Worm (Caenorhabditis elegans): ENCODE results near the gene lec-12.
A peak's percentile ranks its signal among the peaks of the same experiment; 100 is the strongest.

The lec-12 gene

ce11 chrV:246097-246496 lies 41.9 kb downstream of the lec-12 start, which contains the start of gene kin-34:
Gene kin-34, minus strand, starts transcription at chrV:246197.
- TF ChIP-seq lsy-2 (tag; optimal IDR thresholded peaks at IDR 0.05): no peak
- no peak for TF ChIP-seq nhr-12 (tag; optimal IDR thresholded peaks at IDR 0.05)
- peak; percentile 8 for TF ChIP-seq ceh-39 (tag; optimal IDR thresholded peaks at IDR 0.05)
- no peak for TF ChIP-seq mab-5 (tag; optimal IDR thresholded peaks at IDR 0.05)
- TF ChIP-seq unc-120 (tag; optimal IDR thresholded peaks at IDR 0.05; ENCODE audit: poor library complexity, severe bottlenecking): no peak
- no peak for TF ChIP-seq tbx-8 (GFP tag; optimal IDR thresholded peaks at IDR 0.05)
- TF ChIP-seq ztf-11 (tag; optimal IDR thresholded peaks at IDR 0.05): no peak

ce11 chrV:247576-247975 lies 43.4 kb downstream of the lec-12 start:
- no peak for TF ChIP-seq nhr-237 (tag; optimal IDR thresholded peaks at IDR 0.05)
- no peak for TF ChIP-seq lin-13 (tag; optimal IDR thresholded peaks at IDR 0.05)
- TF ChIP-seq lsy-2 (tag; optimal IDR thresholded peaks at IDR 0.05): no peak
- TF ChIP-seq lin-32 (GFP tag; optimal IDR thresholded peaks at IDR 0.05): no peak
- no peak for TF ChIP-seq ceh-43 (GFP tag; optimal IDR thresholded peaks at IDR 0.05)
- no peak for TF ChIP-seq ces-1 (GFP tag; optimal IDR thresholded peaks at IDR 0.05)
- TF ChIP-seq nhr-28 (tag; optimal IDR thresholded peaks at IDR 0.05): no peak
- TF ChIP-seq M03D4.4 (tag; optimal IDR thresholded peaks at IDR 0.05): no peak
- no peak for TF ChIP-seq nhr-12 (tag; optimal IDR thresholded peaks at IDR 0.05)
- no peak for TF ChIP-seq cnd-1 (tag; optimal IDR thresholded peaks at IDR 0.05)
- no peak for TF ChIP-seq mab-5 (tag; optimal IDR thresholded peaks at IDR 0.05)
- TF ChIP-seq tbx-8 (GFP tag; optimal IDR thresholded peaks at IDR 0.05): no peak

ce11 chrV:248636-249035 lies 44.5 kb downstream of the lec-12 start:
- TF ChIP-seq nhr-237 (tag; optimal IDR thresholded peaks at IDR 0.05): no peak
- TF ChIP-seq ceh-43 (GFP tag; optimal IDR thresholded peaks at IDR 0.05): no peak
- no peak for TF ChIP-seq sem-2 (GFP tag; optimal IDR thresholded peaks at IDR 0.05)
- no peak for TF ChIP-seq bed-3 (GFP tag; optimal IDR thresholded peaks at IDR 0.05)
- TF ChIP-seq mep-1 (tag; optimal IDR thresholded peaks at IDR 0.05): no peak
- TF ChIP-seq ces-1 (GFP tag; optimal IDR thresholded peaks at IDR 0.05): no peak
- no peak for TF ChIP-seq flh-1 (GFP tag; optimal IDR thresholded peaks at IDR 0.05)
- TF ChIP-seq drap-1 (GFP tag; optimal IDR thresholded peaks at IDR 0.05): no peak
- no peak for TF ChIP-seq elt-3 (tag; optimal IDR thresholded peaks at IDR 0.05)
- TF ChIP-seq elt-1 (tag; optimal IDR thresholded peaks at IDR 0.05; ENCODE audit: borderline replicate concordance, insufficient read depth): no peak
- no peak for TF ChIP-seq sptf-1 (tag; optimal IDR thresholded peaks at IDR 0.05)
- no peak for TF ChIP-seq nhr-12 (tag; optimal IDR thresholded peaks at IDR 0.05)
- TF ChIP-seq mls-2 (tag; optimal IDR thresholded peaks at IDR 0.05): no peak
- no peak for TF ChIP-seq M03D4.4 (tag; optimal IDR thresholded peaks at IDR 0.05)

- TF ChIP-seq mab-5 (tag; optimal IDR thresholded peaks at IDR 0.05): no peak
- TF ChIP-seq pha-4 (tag; optimal IDR thresholded peaks at IDR 0.05): no peak
- no peak for TF ChIP-seq nhr-2 (tag; optimal IDR thresholded peaks at IDR 0.05)
- TF ChIP-seq lsy-2 (tag; optimal IDR thresholded peaks at IDR 0.05): no peak
- no peak for TF ChIP-seq nhr-237 (tag; optimal IDR thresholded peaks at IDR 0.05)
- no peak for TF ChIP-seq ceh-39 (tag; optimal IDR thresholded peaks at IDR 0.05)
- no peak for TF ChIP-seq lin-13 (tag; optimal IDR thresholded peaks at IDR 0.05)
- TF ChIP-seq blmp-1 (tag; optimal IDR thresholded peaks at IDR 0.05): no peak
- no peak for TF ChIP-seq bed-3 (GFP tag; optimal IDR thresholded peaks at IDR 0.05)
- no peak for TF ChIP-seq zip-8 (tag; optimal IDR thresholded peaks at IDR 0.05)
Observed at ce11 chrV:251652-252051, 47.5 kb downstream of the lec-12 start, which contains the start of gene oac-39. Gene oac-39, minus strand, starts transcription at chrV:251752.

- TF ChIP-seq bed-3 (GFP tag; optimal IDR thresholded peaks at IDR 0.05) (no peak), lsy-2 (tag; optimal IDR thresholded peaks at IDR 0.05) (no peak), ceh-83 (GFP tag; optimal IDR thresholded peaks at IDR 0.05) (no peak), nhr-237 (tag; optimal IDR thresholded peaks at IDR 0.05) (no peak), unc-39 (tag; optimal IDR thresholded peaks at IDR 0.05) (no peak), blmp-1 (tag; optimal IDR thresholded peaks at IDR 0.05) (no peak), elt-3 (tag; optimal IDR thresholded peaks at IDR 0.05) (no peak), hlh-1 (tag; optimal IDR thresholded peaks at IDR 0.05) (no peak), ceh-43 (GFP tag; optimal IDR thresholded peaks at IDR 0.05) (no peak), ztf-11 (tag; optimal IDR thresholded peaks at IDR 0.05) (no peak), ces-1 (GFP tag; optimal IDR thresholded peaks at IDR 0.05) (no peak), mls-2 (tag; optimal IDR thresholded peaks at IDR 0.05) (no peak), nhr-12 (tag; optimal IDR thresholded peaks at IDR 0.05) (no peak)
Observed at ce11 chrV:254591-254990, 50.4 kb downstream of the lec-12 start, which contains the start of gene str-121. Gene str-121, minus strand, starts transcription at chrV:254691.
